Fruit fly (Drosophila melanogaster): ENCODE measurements around the gene Phf5a.

Gene Phf5a

DNA sequence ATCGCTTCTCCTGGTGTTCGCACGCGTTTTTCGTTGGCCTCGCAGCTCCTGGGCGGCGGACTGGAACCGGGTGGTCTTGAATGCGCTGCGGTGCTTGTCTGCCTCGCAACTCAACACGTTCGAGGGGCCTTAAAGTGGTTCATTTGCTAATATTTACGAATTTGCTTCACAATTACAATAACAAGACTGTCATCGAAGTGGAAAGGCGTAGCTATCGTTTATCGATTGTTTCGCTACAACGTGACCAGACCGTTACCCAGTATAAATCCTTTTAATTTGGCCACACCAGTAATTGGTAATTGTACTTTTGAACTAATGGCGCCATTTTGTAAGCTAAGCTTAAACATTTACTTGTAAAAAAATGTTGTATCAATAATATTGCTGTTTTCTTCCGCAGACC, 13.9 kb downstream of the Phf5a start, which contains the start of gene CG9536:
TSS of gene CG9536 (minus strand) at position 223 of the 400 bp plus-strand sequence.
- TF ChIP-seq h (optimal IDR thresholded peaks at IDR 0.05) (no peak), psq (optimal IDR thresholded peaks at IDR 0.05) (no peak), ttk (optimal IDR thresholded peaks at IDR 0.05) (no peak), Sin3A (optimal IDR thresholded peaks at IDR 0.05) (no peak), Myc (optimal IDR thresholded peaks at IDR 0.05) (no peak), insv (optimal IDR thresholded peaks at IDR 0.05) (no peak)

DNA sequence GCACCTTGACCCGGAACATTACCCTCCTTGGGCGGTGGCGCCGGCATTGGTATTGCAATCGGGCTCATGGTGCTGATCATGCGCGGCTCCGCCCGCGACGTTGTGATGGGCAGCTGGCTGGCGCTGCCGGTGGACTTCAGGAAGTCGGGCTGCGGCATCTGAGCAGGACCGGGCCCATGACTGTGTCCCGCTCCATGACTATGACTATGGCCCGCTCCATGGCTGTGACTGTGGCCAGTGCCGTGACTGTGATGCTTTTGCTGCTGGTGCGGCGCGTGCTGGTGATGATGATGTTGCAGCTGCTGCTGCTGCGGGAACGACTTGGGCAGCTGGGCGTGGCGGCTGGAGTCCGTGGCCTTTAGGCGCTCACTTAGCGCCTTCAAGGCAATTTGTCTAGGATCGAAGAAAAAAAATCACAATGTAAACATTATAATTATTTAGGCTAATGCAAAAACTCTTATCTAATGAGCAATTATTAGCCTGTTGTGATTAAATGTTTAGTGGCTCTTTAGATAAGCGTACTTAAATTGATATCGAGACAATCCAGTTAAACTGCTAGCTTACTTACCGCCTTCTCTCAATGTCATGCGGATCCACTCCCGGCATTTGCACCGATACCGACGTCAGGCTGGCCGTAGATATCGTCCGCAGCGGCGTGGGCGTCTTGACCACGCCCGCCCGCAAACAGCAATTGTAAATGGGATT, 15.6 kb downstream of the Phf5a start:
- TF ChIP-seq ttk (optimal IDR thresholded peaks at IDR 0.05) = no peak
- TF ChIP-seq h (optimal IDR thresholded peaks at IDR 0.05) = no peak
- no peak for TF ChIP-seq Myc (optimal IDR thresholded peaks at IDR 0.05)
- no peak for TF ChIP-seq psq (optimal IDR thresholded peaks at IDR 0.05)
- TF ChIP-seq insv (optimal IDR thresholded peaks at IDR 0.05) = no peak
- TF ChIP-seq Sin3A (optimal IDR thresholded peaks at IDR 0.05) = no peak

DNA sequence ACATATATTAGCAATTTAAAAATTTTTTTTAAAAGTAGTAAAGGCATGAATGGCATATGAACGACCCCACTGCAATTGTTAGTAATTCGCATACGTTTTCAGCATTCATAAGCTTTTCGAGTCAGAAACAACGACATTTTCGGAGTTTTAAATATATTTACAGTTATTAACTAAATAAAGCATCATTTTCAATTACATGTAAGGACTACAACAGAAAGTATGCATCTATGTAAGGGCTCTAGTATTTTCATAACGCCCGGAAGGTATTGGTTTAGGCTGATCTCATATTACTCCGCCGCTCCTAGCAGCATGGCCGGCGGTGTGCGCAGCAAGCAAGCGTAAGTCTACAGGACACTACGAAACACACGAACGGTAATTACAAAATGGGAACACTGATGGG, 16.3 kb downstream of the Phf5a start:
- TF ChIP-seq h (optimal IDR thresholded peaks at IDR 0.05) = no peak
- no peak for TF ChIP-seq Myc (optimal IDR thresholded peaks at IDR 0.05)
- TF ChIP-seq ttk (optimal IDR thresholded peaks at IDR 0.05) = no peak
- no peak for TF ChIP-seq psq (optimal IDR thresholded peaks at IDR 0.05)
- no peak for TF ChIP-seq Sin3A (optimal IDR thresholded peaks at IDR 0.05)
- no peak for TF ChIP-seq insv (optimal IDR thresholded peaks at IDR 0.05)

DNA sequence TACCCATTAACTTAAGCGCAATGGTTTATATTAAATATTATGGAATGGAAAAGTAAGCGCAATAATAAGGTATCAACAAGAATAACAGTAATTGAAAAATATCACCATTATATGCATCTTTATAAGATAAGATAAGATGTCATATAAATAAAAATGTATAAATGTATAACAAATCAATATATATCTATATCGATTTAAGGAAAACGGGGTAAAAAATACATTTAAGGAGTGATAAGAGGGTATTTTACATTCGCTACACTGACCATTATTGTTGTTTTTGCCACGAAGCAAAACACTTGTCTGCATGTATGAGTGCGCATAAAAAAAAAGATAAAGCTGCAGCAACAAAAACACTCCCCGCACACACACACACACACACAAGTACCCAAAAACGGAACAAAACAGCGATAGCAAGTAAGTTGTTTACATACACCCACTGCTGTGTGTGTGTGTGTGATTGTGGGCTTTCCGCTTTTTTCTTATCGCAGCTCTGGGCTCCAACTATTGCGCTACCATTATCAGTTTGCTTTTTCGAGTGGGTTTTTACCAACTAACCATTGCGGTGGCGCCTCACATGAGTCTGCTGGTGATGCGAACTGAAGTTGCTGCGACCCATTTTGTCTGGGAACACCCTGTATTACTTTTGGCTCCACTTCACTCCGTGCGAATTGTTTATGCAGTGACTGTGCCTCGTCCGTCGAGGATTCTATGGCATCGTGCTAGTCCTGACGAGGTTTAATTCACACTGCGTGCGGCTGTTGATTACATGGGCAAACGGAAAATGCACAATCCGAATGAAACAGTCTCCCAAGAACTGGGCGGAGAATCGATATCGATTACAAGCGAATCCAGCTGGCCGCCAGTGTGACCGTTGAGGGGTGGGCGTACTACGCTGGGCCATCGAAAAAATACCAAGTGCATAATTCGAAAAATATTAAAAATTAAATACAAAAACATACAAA, 17.3 kb downstream of the Phf5a start, which contains the start of gene mmy:
TSS of gene mmy (minus strand) at position 829 of the 962 bp plus-strand sequence.
- no peak for TF ChIP-seq Sin3A (optimal IDR thresholded peaks at IDR 0.05)
- TF ChIP-seq insv (optimal IDR thresholded peaks at IDR 0.05) = no peak
- TF ChIP-seq psq (optimal IDR thresholded peaks at IDR 0.05) = no peak
- TF ChIP-seq Myc (optimal IDR thresholded peaks at IDR 0.05) = no peak
- no peak for TF ChIP-seq h (optimal IDR thresholded peaks at IDR 0.05)
- TF ChIP-seq ttk (optimal IDR thresholded peaks at IDR 0.05) = no peak

DNA sequence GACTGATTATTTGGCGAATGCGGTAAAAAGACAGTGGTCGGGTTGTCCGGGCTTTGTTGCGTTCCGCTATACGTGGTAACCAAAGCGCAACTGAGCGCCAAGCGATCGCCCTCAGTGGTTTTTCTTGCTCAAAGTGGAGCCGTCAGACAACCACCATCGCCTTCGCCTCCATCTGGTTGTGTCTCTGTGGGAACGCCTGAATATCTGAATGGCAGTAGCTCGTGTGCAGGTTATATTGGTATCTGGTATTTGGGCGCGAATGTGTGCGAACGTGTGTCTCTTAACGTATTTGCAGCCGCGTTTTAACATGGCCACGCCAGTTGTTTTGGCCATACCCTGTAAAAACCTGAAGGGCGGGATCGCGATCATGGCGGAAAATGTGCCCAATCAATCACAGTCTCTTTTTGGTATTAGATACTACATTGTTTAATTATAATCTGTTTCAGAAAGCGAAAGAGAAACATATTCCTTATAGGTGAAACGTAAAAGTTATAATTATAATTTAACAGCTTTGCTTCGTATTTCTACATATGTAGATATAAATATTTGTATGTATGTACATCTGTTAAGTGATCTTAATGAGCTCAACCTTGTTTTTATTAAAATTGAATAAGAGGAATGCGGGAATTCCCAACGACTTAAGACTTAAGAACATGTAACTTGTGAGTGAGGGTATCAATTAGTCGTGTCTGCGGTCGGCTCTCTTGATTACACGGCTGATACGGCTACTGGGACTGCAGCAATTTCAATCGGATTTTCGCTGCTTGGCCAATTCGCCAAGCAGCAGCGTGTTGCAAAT, 18.5 kb downstream of the Phf5a start:
- TF ChIP-seq ttk (optimal IDR thresholded peaks at IDR 0.05) = no peak
- no peak for TF ChIP-seq Myc (optimal IDR thresholded peaks at IDR 0.05)
- TF ChIP-seq Sin3A (optimal IDR thresholded peaks at IDR 0.05) = no peak
- no peak for TF ChIP-seq psq (optimal IDR thresholded peaks at IDR 0.05)
- no peak for TF ChIP-seq insv (optimal IDR thresholded peaks at IDR 0.05)
- TF ChIP-seq h (optimal IDR thresholded peaks at IDR 0.05) = no peak

DNA sequence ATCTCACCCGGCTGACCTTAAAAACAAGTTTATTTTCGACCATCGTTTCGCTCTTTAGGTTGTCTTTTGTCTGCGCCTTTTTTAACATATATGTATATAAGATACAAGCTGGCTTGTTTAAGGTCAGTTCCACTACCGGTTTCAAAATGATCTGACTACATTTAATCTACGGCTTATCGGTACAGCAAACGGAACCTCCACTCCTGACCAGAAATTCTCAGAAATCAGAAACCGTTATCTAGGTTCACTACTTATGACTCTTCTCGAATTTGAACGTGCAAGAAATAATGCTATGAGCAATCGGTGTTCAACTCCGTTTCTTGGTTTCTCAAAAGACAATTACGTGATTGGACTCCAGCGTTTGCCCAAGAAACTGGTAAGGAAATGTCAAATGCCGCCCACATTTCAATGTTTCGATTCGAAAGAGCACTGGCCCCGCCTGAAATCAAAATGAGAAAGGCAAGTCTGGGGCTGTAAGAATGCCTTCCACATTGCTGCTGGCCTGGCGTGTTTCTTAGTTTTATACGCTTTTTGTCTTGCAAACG, 20.5 kb downstream of the Phf5a start:
- TF ChIP-seq Myc (optimal IDR thresholded peaks at IDR 0.05) (no peak), ttk (optimal IDR thresholded peaks at IDR 0.05) (no peak), insv (optimal IDR thresholded peaks at IDR 0.05) (no peak), h (optimal IDR thresholded peaks at IDR 0.05) (no peak), psq (optimal IDR thresholded peaks at IDR 0.05) (no peak), Sin3A (optimal IDR thresholded peaks at IDR 0.05) (no peak)

DNA sequence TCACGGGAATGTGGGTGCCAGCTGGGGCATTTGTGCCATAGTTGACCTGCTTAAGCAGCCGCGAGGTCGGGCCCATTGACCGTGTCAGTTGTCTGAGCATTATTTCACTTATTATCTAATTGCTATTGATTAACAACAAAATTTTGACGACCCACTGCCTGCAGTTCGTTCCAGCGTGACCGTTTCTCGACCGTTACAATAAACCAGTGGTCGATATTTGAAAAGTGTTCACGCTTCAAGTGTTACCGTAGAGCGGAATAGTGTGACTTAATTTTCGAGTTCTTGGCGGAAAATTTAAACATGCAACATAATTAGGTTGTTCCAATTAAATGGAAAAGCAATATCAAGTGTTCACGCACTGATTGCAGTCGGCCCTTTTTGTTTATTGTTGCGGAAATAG, 23.1 kb downstream of the Phf5a start, which contains the start of gene HemK1:
TSS of gene HemK1 (minus strand) at position 190 of the 400 bp plus-strand sequence.
- TF ChIP-seq Myc (optimal IDR thresholded peaks at IDR 0.05) (no peak), h (optimal IDR thresholded peaks at IDR 0.05) (no peak), insv (optimal IDR thresholded peaks at IDR 0.05) (no peak), psq (optimal IDR thresholded peaks at IDR 0.05) (no peak), ttk (optimal IDR thresholded peaks at IDR 0.05) (no peak), Sin3A (optimal IDR thresholded peaks at IDR 0.05) (no peak)

DNA sequence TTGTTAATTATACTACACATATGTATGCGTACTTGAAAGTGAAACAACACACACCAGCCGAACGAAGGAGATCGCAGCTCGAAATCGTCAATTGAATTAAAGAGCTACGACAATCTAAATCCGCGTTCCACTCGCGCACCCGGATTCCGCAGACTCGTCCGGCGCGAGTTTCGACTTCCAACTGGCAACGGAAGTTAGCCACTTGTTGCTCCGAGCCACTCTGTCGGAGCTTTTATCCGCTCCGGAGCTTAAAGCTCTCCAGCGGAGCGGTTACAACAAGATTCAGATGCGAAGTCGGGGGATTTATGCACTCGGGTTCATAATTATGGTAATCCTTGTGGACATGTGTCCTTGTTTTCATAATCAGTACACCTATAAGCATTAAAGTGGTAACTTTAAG, 25.1 kb downstream of the Phf5a start, which contains the start of gene Rchy1:
TSS of gene Rchy1 (minus strand) at position 173 of the 400 bp plus-strand sequence.
- TF ChIP-seq h (optimal IDR thresholded peaks at IDR 0.05) (no peak), Myc (optimal IDR thresholded peaks at IDR 0.05) (no peak), Sin3A (optimal IDR thresholded peaks at IDR 0.05) (no peak), ttk (optimal IDR thresholded peaks at IDR 0.05) (no peak), insv (optimal IDR thresholded peaks at IDR 0.05) (no peak), psq (optimal IDR thresholded peaks at IDR 0.05) (no peak)

DNA sequence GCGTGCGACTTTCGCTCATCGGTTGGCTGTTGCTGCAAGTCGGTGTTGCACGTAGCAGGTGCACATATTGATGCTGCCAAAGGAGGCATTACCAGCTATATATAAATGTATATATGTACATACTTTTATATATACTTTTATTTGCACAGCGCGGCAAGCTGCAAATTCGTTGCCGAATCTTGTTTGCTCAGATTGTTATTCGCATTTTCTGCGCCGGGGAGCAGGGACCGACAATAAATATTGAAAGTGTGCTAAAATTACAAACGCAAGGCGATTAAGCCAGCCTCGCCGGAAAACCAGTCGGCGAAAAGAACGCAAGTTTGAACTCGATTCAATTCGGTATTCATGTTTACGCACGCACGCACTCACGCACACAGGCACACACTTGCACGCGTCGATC, 25.9 kb downstream of the Phf5a start:
- TF ChIP-seq Sin3A (optimal IDR thresholded peaks at IDR 0.05) (no peak), h (optimal IDR thresholded peaks at IDR 0.05) (no peak), ttk (optimal IDR thresholded peaks at IDR 0.05) (no peak), insv (optimal IDR thresholded peaks at IDR 0.05) (no peak), Myc (optimal IDR thresholded peaks at IDR 0.05) (no peak), psq (optimal IDR thresholded peaks at IDR 0.05) (no peak)

DNA sequence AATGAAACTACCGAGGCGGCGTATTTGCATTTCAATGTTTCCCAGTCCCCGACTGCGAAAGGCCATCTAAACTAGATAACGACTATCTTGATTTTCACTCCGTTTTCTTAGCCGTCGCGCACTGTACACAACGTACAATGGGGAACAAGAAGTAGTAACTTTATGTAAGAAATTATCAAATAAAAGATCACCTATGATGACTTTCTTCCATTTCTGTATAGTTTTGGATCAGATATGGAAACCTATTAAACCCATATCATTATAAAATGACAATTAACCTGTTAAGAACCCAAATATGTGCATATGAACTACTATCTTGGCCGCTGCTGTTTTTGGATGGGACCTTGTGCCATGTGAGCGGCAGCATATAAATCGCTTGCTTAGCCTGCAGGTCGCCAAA, 26.4 kb downstream of the Phf5a start:
- TF ChIP-seq h (optimal IDR thresholded peaks at IDR 0.05) = no peak
- no peak for TF ChIP-seq insv (optimal IDR thresholded peaks at IDR 0.05)
- no peak for TF ChIP-seq Myc (optimal IDR thresholded peaks at IDR 0.05)
- TF ChIP-seq ttk (optimal IDR thresholded peaks at IDR 0.05) = no peak
- no peak for TF ChIP-seq Sin3A (optimal IDR thresholded peaks at IDR 0.05)

DNA sequence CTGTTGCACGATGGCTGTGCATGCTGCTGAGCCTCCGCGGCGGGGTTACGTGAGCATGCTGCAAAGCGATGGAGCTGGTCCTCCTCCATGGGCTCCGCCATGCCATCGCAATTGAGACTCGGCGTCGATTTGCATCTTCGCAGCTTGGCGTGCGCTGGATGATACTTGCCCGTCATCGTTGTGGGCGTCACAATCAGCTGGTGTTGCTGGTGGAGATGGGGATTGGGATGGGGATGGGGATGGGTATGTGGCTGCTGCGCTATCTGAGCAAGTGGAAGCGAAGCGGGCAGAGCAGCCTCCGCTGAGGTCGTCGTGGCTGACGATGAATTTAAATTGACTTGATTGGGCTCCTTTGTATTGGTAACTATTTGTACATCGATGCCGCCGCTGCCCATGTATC, 27.3 kb downstream of the Phf5a start:
- TF ChIP-seq ttk (optimal IDR thresholded peaks at IDR 0.05) (no peak), Sin3A (optimal IDR thresholded peaks at IDR 0.05) (no peak), Myc (optimal IDR thresholded peaks at IDR 0.05) (no peak), insv (optimal IDR thresholded peaks at IDR 0.05) (no peak), h (optimal IDR thresholded peaks at IDR 0.05) (no peak), psq (optimal IDR thresholded peaks at IDR 0.05) (no peak)

All from Kc167 (cell line).